Fruit fly (Drosophila melanogaster): Measurements from ENCODE around the gene CG10681.

CG10681 gene

dm6 chr3L:12490418-12491035 lies 10.8 kb upstream of the CG10681 start, which contains the start of gene CG10660 (continued):
- TF ChIP-seq insv (GFP tag; optimal IDR thresholded peaks at IDR 0.05) (no peak), shn (GFP tag; optimal IDR thresholded peaks at IDR 0.05) (peak; percentile 22), Atf-2 (GFP tag; optimal IDR thresholded peaks at IDR 0.05) (peak; percentile 53), her (GFP tag; optimal IDR thresholded peaks at IDR 0.05) (peak; percentile 41), ERR (GFP tag; optimal IDR thresholded peaks at IDR 0.05) (peak; percentile 10), yki (optimal IDR thresholded peaks at IDR 0.05) (no peak), HLHmδ (GFP tag; optimal IDR thresholded peaks at IDR 0.05) (no peak), Kr (GFP tag; optimal IDR thresholded peaks at IDR 0.05) (no peak), p53 (GFP tag; optimal IDR thresholded peaks at IDR 0.05) (no peak), fru (optimal IDR thresholded peaks at IDR 0.05) (no peak), oc (tag; optimal IDR thresholded peaks at IDR 0.05) (peak; percentile 92), Asciz (GFP tag; optimal IDR thresholded peaks at IDR 0.05) (peak; percentile 91), sob (GFP tag; IDR thresholded peaks at IDR 0.05) (peak; percentile 74), CG11247 (GFP tag; IDR thresholded peaks at IDR 0.05) (peak; percentile 80), CG14050 (GFP tag; IDR thresholded peaks at IDR 0.05) (peak; percentile 84), CG13123 (GFP tag; optimal IDR thresholded peaks at IDR 0.05) (peak; percentile 27), dmrt99B (tag; optimal IDR thresholded peaks at IDR 0.05) (peak; percentile 94), dimm (GFP tag; IDR thresholded peaks at IDR 0.05) (peak; percentile 69), ro (GFP tag; IDR thresholded peaks at IDR 0.05) (no peak), CG13624 (GFP tag; optimal IDR thresholded peaks at IDR 0.05) (peak; percentile 8), Hmr (GFP tag; optimal IDR thresholded peaks at IDR 0.05) (peak; percentile 89), CG6272 (GFP tag; IDR thresholded peaks at IDR 0.05) (no peak), CG10431 (GFP tag; optimal IDR thresholded peaks at IDR 0.05) (peak; percentile 73), CG4282 (GFP tag; optimal IDR thresholded peaks at IDR 0.05) (no peak), CG14014 (GFP tag; IDR thresholded peaks at IDR 0.05) (peak; percentile 84), da (GFP tag; optimal IDR thresholded peaks at IDR 0.05) (peak; percentile 25), CG17912 (GFP tag; optimal IDR thresholded peaks at IDR 0.05) (no peak), luna (GFP tag; optimal IDR thresholded peaks at IDR 0.05) (peak; percentile 18), Hmx (GFP tag; optimal IDR thresholded peaks at IDR 0.05) (peak; percentile 1), CG8359 (GFP tag; optimal IDR thresholded peaks at IDR 0.05; ENCODE audit: borderline replicate concordance) (peak; percentile 73), CG1647 (GFP tag; optimal IDR thresholded peaks at IDR 0.05) (peak; percentile 76), CG9797 (GFP tag; optimal IDR thresholded peaks at IDR 0.05) (peak; percentile 13), CG2712 (tag; optimal IDR thresholded peaks at IDR 0.05) (peak; percentile 91), MBD-R2 (GFP tag; IDR thresholded peaks at IDR 0.05) (peak; percentile 54; the same call in 1 of the 2 replicates), CG8765 (GFP tag; IDR thresholded peaks at IDR 0.05) (peak; percentile 42; the same call in 1 of the 2 replicates), gro (GFP tag; optimal IDR thresholded peaks at IDR 0.05) (no peak), so (GFP tag; IDR thresholded peaks at IDR 0.05) (peak; percentile 91), Doc2 (GFP tag; IDR thresholded peaks at IDR 0.05) (no peak), ATbp (GFP tag; optimal IDR thresholded peaks at IDR 0.05) (peak; percentile 95), danr (GFP tag; IDR thresholded peaks at IDR 0.05) (peak; percentile 62; the same call in 1 of the 2 replicates), wek (GFP tag; optimal IDR thresholded peaks at IDR 0.05) (peak; percentile 71), CG7987 (GFP tag; optimal IDR thresholded peaks at IDR 0.05) (peak; percentile 55), ftz-f1 (GFP tag; optimal IDR thresholded peaks at IDR 0.05) (no peak), az2 (GFP tag; optimal IDR thresholded peaks at IDR 0.05) (peak; percentile 89), CG14965 (GFP tag; optimal IDR thresholded peaks at IDR 0.05; ENCODE audit: borderline replicate concordance) (no peak), Hand (GFP tag; optimal IDR thresholded peaks at IDR 0.05) (peak; percentile 70), CoRest (tag; optimal IDR thresholded peaks at IDR 0.05) (peak; percentile 87), Rx (GFP tag; IDR thresholded peaks at IDR 0.05) (peak; percentile 82), D19A (tag; optimal IDR thresholded peaks at IDR 0.05) (peak; percentile 87), Fer3 (tag; optimal IDR thresholded peaks at IDR 0.05) (peak; percentile 81), Opbp (GFP tag; IDR thresholded peaks at IDR 0.05; ENCODE audit: partially characterized antibody) (no peak)
